Fruit fly (Drosophila melanogaster): ENCODE results near the gene Tbc1d15-17.
A peak's percentile ranks its signal among the peaks of the same experiment; 100 is the strongest.

The Tbc1d15-17 gene

dm6 chr2L:243819-244218 is 36.8 kb downstream of the Tbc1d15-17 start (continued):
- TF ChIP-seq ttk (GFP tag; IDR thresholded peaks at IDR 0.05): 0 out of 2 replicates have a peak, but pooled peaks have one; percentile 27
- TF ChIP-seq CG15011 (GFP tag; optimal IDR thresholded peaks at IDR 0.05): peak; percentile 35
- no peak for TF ChIP-seq GATAe (GFP tag; conservative IDR thresholded peaks at IDR 0.05)
- TF ChIP-seq wdn (GFP tag; IDR thresholded peaks at IDR 0.05): no peak
- TF ChIP-seq Drgx (GFP tag; IDR thresholded peaks at IDR 0.05): peak; percentile 83
- TF ChIP-seq ci (GFP tag; IDR thresholded peaks at IDR 0.05): no peak
- 0 out of 2 replicates have a peak, but pooled peaks have one; percentile 33 for TF ChIP-seq CG14014 (GFP tag; IDR thresholded peaks at IDR 0.05)
- no peak for TF ChIP-seq gce (GFP tag; IDR thresholded peaks at IDR 0.05)
- TF ChIP-seq CG15514 (GFP tag; optimal IDR thresholded peaks at IDR 0.05): peak; percentile 29
- TF ChIP-seq Ets65A (GFP tag): no peak
- TF ChIP-seq esg (GFP tag; conservative IDR thresholded peaks at IDR 0.05): peak; percentile 20; the same call in 1 of the 2 replicates
- TF ChIP-seq CG18764 (GFP tag; optimal IDR thresholded peaks at IDR 0.05): no peak
- peak; percentile 46 for TF ChIP-seq Ptx1 (GFP tag; IDR thresholded peaks at IDR 0.05)
- TF ChIP-seq fd96Cb (tag; optimal IDR thresholded peaks at IDR 0.05): peak; percentile 11
- TF ChIP-seq pan (optimal IDR thresholded peaks at IDR 0.05): no peak
- peak in 1 of 2 experiments; percentile 56 for TF ChIP-seq pan (GFP tag; optimal IDR thresholded peaks at IDR 0.05 in 1 of 2, IDR thresholded peaks at IDR 0.05 in 1 of 2)
- no peak for TF ChIP-seq sim (GFP tag; IDR thresholded peaks at IDR 0.05)
- peak; percentile 41; the same call in 1 of the 2 replicates for TF ChIP-seq Rfx (GFP tag; IDR thresholded peaks at IDR 0.05)
- TF ChIP-seq Fer1 (GFP tag; optimal IDR thresholded peaks at IDR 0.05): peak; percentile 21
- 0 out of 2 replicates have a peak, but pooled peaks have one; percentile 21 for TF ChIP-seq CG6272 (GFP tag; IDR thresholded peaks at IDR 0.05)
- peak; percentile 31 for TF ChIP-seq ind (GFP tag; optimal IDR thresholded peaks at IDR 0.05)
- peak; percentile 36; the same call in 1 of the 2 replicates for TF ChIP-seq CG6689 (GFP tag; IDR thresholded peaks at IDR 0.05)
- TF ChIP-seq Awh (GFP tag; IDR thresholded peaks at IDR 0.05): no peak
- TF ChIP-seq CG10462 (GFP tag; optimal IDR thresholded peaks at IDR 0.05): no peak
- no peak for TF ChIP-seq so (GFP tag; IDR thresholded peaks at IDR 0.05)
- TF ChIP-seq CG11695 (GFP tag; IDR thresholded peaks at IDR 0.05): peak; percentile 35; the same call in 1 of the 3 replicates
- peak; percentile 9 for TF ChIP-seq CG13775 (GFP tag; optimal IDR thresholded peaks at IDR 0.05)
- no peak for TF ChIP-seq Gug (GFP tag; IDR thresholded peaks at IDR 0.05)
- 0 out of 2 replicates have a peak, but pooled peaks have one; percentile 7 for TF ChIP-seq danr (GFP tag; IDR thresholded peaks at IDR 0.05)
- TF ChIP-seq CG7556 (GFP tag; optimal IDR thresholded peaks at IDR 0.05): peak; percentile 40
- peak; percentile 28 for TF ChIP-seq CG12391 (tag; optimal IDR thresholded peaks at IDR 0.05)
- TF ChIP-seq scrt (GFP tag; optimal IDR thresholded peaks at IDR 0.05): peak; percentile 34
- no peak for TF ChIP-seq CG12236 (GFP tag; optimal IDR thresholded peaks at IDR 0.05)
- peak; percentile 29; the same call in 1 of the 2 replicates for TF ChIP-seq stc (GFP tag; IDR thresholded peaks at IDR 0.05)
- peak; percentile 35 for TF ChIP-seq CG30403 (GFP tag; optimal IDR thresholded peaks at IDR 0.05)
- 0 out of 2 replicates have a peak, but pooled peaks have one; percentile 16 for TF ChIP-seq klu (GFP tag; IDR thresholded peaks at IDR 0.05)
- no peak for TF ChIP-seq insv (GFP tag; optimal IDR thresholded peaks at IDR 0.05)
- TF ChIP-seq gro (GFP tag; optimal IDR thresholded peaks at IDR 0.05): no peak
- TF ChIP-seq CG10654 (GFP tag; optimal IDR thresholded peaks at IDR 0.05): peak; percentile 6
- TF ChIP-seq crc (GFP tag; optimal IDR thresholded peaks at IDR 0.05): no peak
- no peak for TF ChIP-seq NC2β (GFP tag; optimal IDR thresholded peaks at IDR 0.05)
- TF ChIP-seq Ssrp (tag; optimal IDR thresholded peaks at IDR 0.05): peak; percentile 6
- no peak for TF ChIP-seq Sox102F (GFP tag; optimal IDR thresholded peaks at IDR 0.05)
- TF ChIP-seq cwo (GFP tag; optimal IDR thresholded peaks at IDR 0.05): peak; percentile 42
- peak; percentile 34 for TF ChIP-seq Atf6 (GFP tag; IDR thresholded peaks at IDR 0.05)
- TF ChIP-seq CG17385 (GFP tag; optimal IDR thresholded peaks at IDR 0.05): peak; percentile 24
- no peak for TF ChIP-seq mam (GFP tag; optimal IDR thresholded peaks at IDR 0.05)
- no peak for TF ChIP-seq mld (GFP tag; IDR thresholded peaks at IDR 0.05; ENCODE audit: partially characterized antibody)
- no peak for TF ChIP-seq wek (GFP tag; optimal IDR thresholded peaks at IDR 0.05)
- TF ChIP-seq toy (GFP tag; IDR thresholded peaks at IDR 0.05): no peak
- peak; percentile 40 for TF ChIP-seq Hmr (GFP tag; optimal IDR thresholded peaks at IDR 0.05)
- no peak for TF ChIP-seq gfzf (GFP tag; optimal IDR thresholded peaks at IDR 0.05)
